Worm (Caenorhabditis elegans) whole organism, young adult: Measurements from ENCODE around the gene spat-1.

Source experiments
- D2030.7 ChIP-seq: fragments of 200-800 bp; sonication (Bioruptor generic); IDR thresholded peaks from 2 replicates; pipeline ENCODE4 v1.3.6; 2022; ENCODE audit warnings: missing genetic modification reagents, missing genetic modification characterization, missing compliant biosample characterization
- ama-1 ChIP-seq, 3 experiments: fragments of 150-350 bp in 1 of 3; sonication (generic microtip) in 2 of 3; optimal IDR thresholded peaks; 2 replicates each; lab custom pipeline; 2014 to 2018; ENCODE audit warnings: missing biosample characterization in 2 of 3, missing genetic modification characterization in 2 of 3, missing genetic modification reagents in 2 of 3
- cebp-2 ChIP-seq: fragments of 200-800 bp; sonication (Bioruptor generic); IDR thresholded peaks from 2 replicates; pipeline ENCODE4 v1.3.6; 2022; ENCODE audit warnings: missing genetic modification characterization, missing compliant biosample characterization
- unc-62 ChIP-seq: fragments of 150-350 bp; optimal IDR thresholded peaks from 2 replicates; lab custom pipeline; 2014; ENCODE audit warnings: missing biosample characterization, missing genetic modification reagents, missing genetic modification characterization

DNA sequence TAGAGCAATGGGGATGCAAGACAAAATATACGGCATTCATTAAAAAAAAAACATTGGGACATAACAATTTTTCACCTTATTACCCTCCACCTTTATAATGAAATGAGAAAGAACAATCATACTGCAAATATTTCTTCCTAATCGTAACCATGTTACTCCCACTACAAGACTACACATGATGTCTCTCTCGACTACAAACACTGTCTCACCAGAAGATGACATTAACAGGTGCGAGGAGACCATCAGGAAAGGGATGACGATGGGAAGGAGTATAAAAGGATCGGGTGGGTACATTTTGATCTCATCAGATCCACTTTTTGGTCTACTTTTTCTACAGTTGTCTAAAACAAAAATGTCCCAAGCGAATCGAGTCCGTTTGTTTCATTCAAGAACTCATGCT lies 30.7 kb upstream of the spat-1 start, which contains the start of gene dhs-8:
- TF ChIP-seq ama-1 (optimal IDR thresholded peaks at IDR 0.05; lab: Kevin White, UChicago), result no peak
- no peak for TF ChIP-seq ama-1 (GFP tag; optimal IDR thresholded peaks at IDR 0.05; lab: Kevin White, UChicago)
- no peak for TF ChIP-seq D2030.7 (GFP tag; lab: Robert Waterston, UW)
- TF ChIP-seq cebp-2 (GFP tag; lab: Robert Waterston, UW), result no peak
- no peak for TF ChIP-seq unc-62 (GFP tag; lab: Kevin White, UChicago)
